Fruit fly (Drosophila melanogaster) whole organism, embryonic: ENCODE data around the gene CG10214.

Experiments used
- Abd-B ChIP-seq: fragments of 200-800 bp; sonication (Bioruptor generic); optimal IDR thresholded peaks from 2 replicates; lab custom pipeline; 2018; ENCODE audit warnings: missing biosample characterization, mild to moderate bottlenecking, missing genetic modification characterization, moderate library complexity
- B-H2 ChIP-seq: fragments of 200-800 bp; sonication (Bioruptor generic); optimal IDR thresholded peaks from 2 replicates; lab custom pipeline; 2018; ENCODE audit warnings: missing biosample characterization, mild to moderate bottlenecking, missing genetic modification characterization
- BEAF-32 ChIP-seq: fragments of 200-800 bp; sonication (Bioruptor generic); optimal IDR thresholded peaks from 3 replicates; lab custom pipeline; 2017; ENCODE audit warnings: missing biosample characterization, missing genetic modification characterization, mild to moderate bottlenecking, moderate library complexity, missing genetic modification reagents
- Bgb ChIP-seq: fragments of 200-800 bp; sonication (Bioruptor generic); IDR thresholded peaks from 2 replicates; pipeline ENCODE4 v1.3.6; 2022; ENCODE audit warnings: missing biosample characterization, missing genetic modification characterization; ENCODE audit not compliant: partially characterized antibody
- Bteb2 ChIP-seq: fragments of 200-800 bp; sonication (Bioruptor generic); optimal IDR thresholded peaks from 2 replicates; lab custom pipeline; 2016; ENCODE audit warnings: missing biosample characterization, missing genetic modification characterization
- CG13894 ChIP-seq: fragments of 200-800 bp; sonication (Bioruptor generic); optimal IDR thresholded peaks from 3 replicates; lab custom pipeline; 2018; ENCODE audit warnings: missing biosample characterization, mild to moderate bottlenecking, missing genetic modification characterization, moderate library complexity
- CG14860 ChIP-seq: fragments of 200-800 bp; sonication (Bioruptor generic); IDR thresholded peaks from 3 replicates; pipeline ENCODE4 v1.3.6; 2022; ENCODE audit warnings: missing biosample characterization, missing genetic modification characterization; ENCODE audit not compliant: partially characterized antibody
- CG1602 ChIP-seq: fragments of 200-800 bp; sonication (Bioruptor generic); optimal IDR thresholded peaks from 3 replicates; lab custom pipeline; 2016; ENCODE audit warnings: missing biosample characterization, missing genetic modification characterization
- CG16813 ChIP-seq: fragments of 200-800 bp; sonication (Bioruptor generic); IDR thresholded peaks from 3 replicates; pipeline ENCODE4 v1.3.6; 2022; ENCODE audit warnings: missing biosample characterization, missing genetic modification characterization; ENCODE audit not compliant: partially characterized antibody
- CG17568 ChIP-seq: fragments of 200-800 bp; sonication (Bioruptor generic); optimal IDR thresholded peaks from 2 replicates; lab custom pipeline; 2018; ENCODE audit warnings: missing biosample characterization, mild to moderate bottlenecking, missing genetic modification characterization, moderate library complexity
- CG2116 ChIP-seq: fragments of 200-800 bp; sonication (Bioruptor generic); optimal IDR thresholded peaks from 3 replicates; lab custom pipeline; 2018; ENCODE audit warnings: missing biosample characterization, mild to moderate bottlenecking, missing genetic modification characterization
- CG2120 ChIP-seq: fragments of 200-800 bp; sonication (Bioruptor generic); optimal IDR thresholded peaks from 3 replicates; lab custom pipeline; 2016; ENCODE audit warnings: missing biosample characterization, missing genetic modification characterization
- CG2678 ChIP-seq: fragments of 200-800 bp; sonication (Bioruptor generic); optimal IDR thresholded peaks from 3 replicates; lab custom pipeline; 2019; ENCODE audit warnings: missing biosample characterization, mild to moderate bottlenecking, missing genetic modification characterization, moderate library complexity
- CG2889 ChIP-seq: fragments of 200-800 bp; sonication (Bioruptor generic); IDR thresholded peaks from 3 replicates; pipeline ENCODE4 v1.3.6; 2022; ENCODE audit warnings: missing biosample characterization, missing genetic modification characterization
- CG30403 ChIP-seq: fragments of 200-800 bp; sonication (Bioruptor generic); optimal IDR thresholded peaks from 3 replicates; lab custom pipeline; 2016; ENCODE audit warnings: missing biosample characterization, missing genetic modification characterization
- CG31441 ChIP-seq: fragments of 200-800 bp; sonication (Bioruptor generic); IDR thresholded peaks from 2 replicates; pipeline ENCODE4 v1.3.6; 2022; ENCODE audit warnings: missing biosample characterization, missing genetic modification characterization
- CG3407 ChIP-seq: fragments of 200-800 bp; sonication (Bioruptor generic); optimal IDR thresholded peaks from 2 replicates; lab custom pipeline; 2018; ENCODE audit warnings: missing biosample characterization, mild to moderate bottlenecking, missing genetic modification characterization
- CG43689 ChIP-seq: fragments of 200-800 bp; sonication (Bioruptor generic); IDR thresholded peaks from 2 replicates; pipeline ENCODE4 v1.3.6; 2022; ENCODE audit warnings: missing biosample characterization, missing genetic modification characterization
- CG5180 ChIP-seq: fragments of 200-800 bp; sonication (Bioruptor generic); optimal IDR thresholded peaks from 3 replicates; lab custom pipeline; 2017; ENCODE audit warnings: missing biosample characterization, missing genetic modification characterization, mild to moderate bottlenecking, moderate library complexity, missing genetic modification reagents
- CG7271 ChIP-seq: fragments of 200-800 bp; sonication (Bioruptor generic); optimal IDR thresholded peaks from 2 replicates; lab custom pipeline; 2018; ENCODE audit warnings: missing biosample characterization, mild to moderate bottlenecking, missing genetic modification characterization, moderate library complexity
- CG7372 ChIP-seq: fragments of 200-800 bp; sonication (Bioruptor generic); IDR thresholded peaks from 2 replicates; pipeline ENCODE4 v1.3.6; 2022; ENCODE audit warnings: missing biosample characterization, missing genetic modification characterization
- CG7556 ChIP-seq: fragments of 200-800 bp; sonication (Bioruptor generic); optimal IDR thresholded peaks from 2 replicates; lab custom pipeline; 2017; ENCODE audit warnings: missing biosample characterization, mild to moderate bottlenecking, missing genetic modification characterization
- CG9609 ChIP-seq: fragments of 200-800 bp; sonication (Bioruptor generic); optimal IDR thresholded peaks from 3 replicates; lab custom pipeline; 2016; ENCODE audit warnings: missing biosample characterization, missing genetic modification characterization
- CHES-1-like ChIP-seq: fragments of 200-800 bp; sonication (Bioruptor generic); optimal IDR thresholded peaks from 2 replicates; lab custom pipeline; 2016; ENCODE audit warnings: missing biosample characterization, missing genetic modification characterization
- CoRest ChIP-seq: fragments of 200-800 bp; sonication (Bioruptor generic); optimal IDR thresholded peaks from 3 replicates; lab custom pipeline; 2018; ENCODE audit warnings: missing biosample characterization, mild to moderate bottlenecking, missing genetic modification characterization, moderate library complexity
- Dp ChIP-seq: fragments of 200-800 bp; sonication (Bioruptor generic); optimal IDR thresholded peaks from 2 replicates; lab custom pipeline; 2018; ENCODE audit warnings: missing biosample characterization, mild to moderate bottlenecking, missing genetic modification characterization, moderate library complexity
- ERR ChIP-seq: fragments of 200-800 bp; sonication (Bioruptor generic); optimal IDR thresholded peaks from 2 replicates; lab custom pipeline; 2016; ENCODE audit warnings: missing biosample characterization, missing genetic modification characterization
- Ets97D ChIP-seq: fragments of 200-800 bp; sonication (Bioruptor generic); optimal IDR thresholded peaks from 3 replicates; lab custom pipeline; 2016; ENCODE audit warnings: missing biosample characterization, missing genetic modification characterization
- Hr51 ChIP-seq, 2 experiments: fragments of 200-800 bp; sonication (Bioruptor generic); optimal IDR thresholded peaks; 2 replicates in 1 of 2; 3 replicates in 1 of 2; lab custom pipeline; 2016 to 2018; ENCODE audit warnings: missing biosample characterization in 2 of 2, missing genetic modification characterization in 2 of 2, mild to moderate bottlenecking in 1 of 2, moderate library complexity in 1 of 2
- Lhr ChIP-seq: fragments of 200-800 bp; sonication (Bioruptor generic); optimal IDR thresholded peaks from 3 replicates; lab custom pipeline; 2017; ENCODE audit warnings: mild to moderate bottlenecking, missing biosample characterization, missing genetic modification reagents, missing genetic modification characterization
- Meics ChIP-seq: fragments of 200-800 bp; sonication (Bioruptor generic); optimal IDR thresholded peaks from 2 replicates; lab custom pipeline; 2017; ENCODE audit warnings: missing biosample characterization, mild to moderate bottlenecking, missing genetic modification characterization
- Sox102F ChIP-seq: fragments of 200-800 bp; sonication (Bioruptor generic); optimal IDR thresholded peaks from 2 replicates; lab custom pipeline; 2018; ENCODE audit warnings: missing biosample characterization, mild to moderate bottlenecking, missing genetic modification characterization, moderate library complexity
- Sry-β ChIP-seq: fragments of 200-800 bp; sonication (Bioruptor generic); optimal IDR thresholded peaks from 2 replicates; lab custom pipeline; 2018; ENCODE audit warnings: missing biosample characterization, mild to moderate bottlenecking, missing genetic modification characterization, moderate library complexity
- cg ChIP-seq: fragments of 200-800 bp; sonication (Bioruptor generic); optimal IDR thresholded peaks from 3 replicates; lab custom pipeline; 2019; ENCODE audit warnings: missing biosample characterization, mild to moderate bottlenecking, missing genetic modification characterization, moderate library complexity
- crol ChIP-seq: fragments of 200-800 bp; sonication (Bioruptor generic); IDR thresholded peaks from 2 replicates; pipeline ENCODE4 v1.3.6; 2022; ENCODE audit warnings: missing biosample characterization, missing genetic modification characterization
- ewg ChIP-seq: fragments of 200-800 bp; sonication (Bioruptor generic); optimal IDR thresholded peaks from 3 replicates; lab custom pipeline; 2017; ENCODE audit warnings: mild to moderate bottlenecking, missing biosample characterization, missing genetic modification reagents, missing genetic modification characterization
- hbn ChIP-seq: fragments of 200-800 bp; sonication (Bioruptor generic); IDR thresholded peaks from 2 replicates; pipeline ENCODE4 v1.3.6; 2022; ENCODE audit warnings: missing biosample characterization, missing genetic modification characterization; ENCODE audit not compliant: partially characterized antibody
- ind ChIP-seq: fragments of 200-800 bp; sonication (Bioruptor generic); optimal IDR thresholded peaks from 3 replicates; lab custom pipeline; 2016; ENCODE audit warnings: missing biosample characterization, missing genetic modification characterization
- kay ChIP-seq: fragments of 200-800 bp; sonication (Bioruptor generic); optimal IDR thresholded peaks from 2 replicates; lab custom pipeline; 2016; ENCODE audit warnings: missing biosample characterization, missing genetic modification characterization
- lilli ChIP-seq: fragments of 200-800 bp; sonication (Bioruptor generic); optimal IDR thresholded peaks from 3 replicates; lab custom pipeline; 2016; ENCODE audit warnings: missing biosample characterization, missing genetic modification characterization
- maf-S ChIP-seq: fragments of 200-800 bp; sonication (Bioruptor generic); optimal IDR thresholded peaks from 2 replicates; lab custom pipeline; 2016; ENCODE audit warnings: missing biosample characterization, missing genetic modification characterization
- nerfin-1 ChIP-seq: fragments of 200-800 bp; sonication (Bioruptor generic); optimal IDR thresholded peaks from 3 replicates; lab custom pipeline; 2019; ENCODE audit warnings: missing biosample characterization, mild to moderate bottlenecking, missing genetic modification characterization, moderate library complexity
- nom ChIP-seq: fragments of 200-800 bp; sonication (Bioruptor generic); optimal IDR thresholded peaks from 2 replicates; lab custom pipeline; 2017; ENCODE audit warnings: missing biosample characterization, missing genetic modification characterization, mild to moderate bottlenecking, moderate library complexity, missing genetic modification reagents
- phol ChIP-seq: fragments of 200-800 bp; sonication (Bioruptor generic); optimal IDR thresholded peaks from 3 replicates; lab custom pipeline; 2018; ENCODE audit warnings: missing biosample characterization, mild to moderate bottlenecking, missing genetic modification characterization, moderate library complexity
- seq ChIP-seq: fragments of 200-800 bp; sonication (Bioruptor generic); IDR thresholded peaks from 2 replicates; pipeline ENCODE4 v1.3.6; 2022; ENCODE audit warnings: missing biosample characterization, missing genetic modification characterization
- slbo ChIP-seq: fragments of 200-800 bp; sonication (Bioruptor generic); IDR thresholded peaks from 2 replicates; pipeline ENCODE4 v1.3.6; 2022; ENCODE audit warnings: missing biosample characterization, missing genetic modification characterization
- slou ChIP-seq: fragments of 200-800 bp; sonication (Bioruptor generic); optimal IDR thresholded peaks from 3 replicates; lab custom pipeline; 2016; ENCODE audit warnings: missing biosample characterization, missing genetic modification characterization
- sob ChIP-seq: fragments of 200-800 bp; sonication (Bioruptor generic); IDR thresholded peaks from 2 replicates; pipeline ENCODE4 v1.3.6; 2022; ENCODE audit warnings: missing biosample characterization, missing genetic modification characterization
- tgo ChIP-seq: fragments of 200-800 bp; sonication (Bioruptor generic); IDR thresholded peaks from 3 replicates; pipeline ENCODE4 v1.3.6; 2022; ENCODE audit warnings: missing biosample characterization, missing genetic modification characterization
- zen ChIP-seq: fragments of 200-800 bp; sonication (Bioruptor generic); optimal IDR thresholded peaks from 3 replicates; lab custom pipeline; 2018; ENCODE audit warnings: missing biosample characterization, mild to moderate bottlenecking, missing genetic modification characterization, moderate library complexity

CG10214 gene

DNA sequence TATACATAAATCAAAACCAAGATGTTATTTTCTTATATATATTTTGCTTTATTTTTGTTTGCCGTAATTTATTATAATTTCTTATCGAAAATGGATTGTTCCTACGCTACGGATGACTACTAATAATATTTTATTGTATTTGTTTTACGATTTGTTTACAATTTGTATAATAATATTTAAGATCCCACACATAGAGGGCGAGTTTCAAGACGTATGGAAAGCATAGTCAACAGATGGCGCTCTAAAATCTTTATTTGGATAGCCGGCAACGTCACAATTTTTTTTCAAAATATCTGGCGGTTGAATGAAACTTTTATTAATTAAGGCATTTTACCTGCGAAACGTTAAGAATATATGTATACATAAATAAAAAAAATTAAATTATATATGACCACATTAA, 45.4 kb downstream of the CG10214 start (continued):
- TF ChIP-seq B-H2 (GFP tag; lab: Kevin White, UChicago) (peak; percentile 72), CG1602 (GFP tag; lab: Kevin White, UChicago) (peak; percentile 32), CG43689 (GFP tag; lab: Robert Waterston, UW) (no peak), Ets97D (GFP tag; lab: Kevin White, UChicago) (peak; percentile 2), ind (GFP tag; lab: Kevin White, UChicago) (peak; percentile 21), CG14860 (no peak), CG2120 (peak; percentile 43), CG7556 (GFP tag; lab: Kevin White, UChicago) (no peak), CG30403 (peak; percentile 42), CG9609 (GFP tag; lab: Kevin White, UChicago) (no peak), nom (GFP tag; lab: Kevin White, UChicago) (no peak), CG7372 (GFP tag; lab: Robert Waterston, UW) (peak; percentile 13; the same call in 1 of the 2 replicates), tgo (GFP tag; lab: Robert Waterston, UW) (no peak), Meics (GFP tag; lab: Kevin White, UChicago) (peak; percentile 35), slbo (GFP tag; lab: Robert Waterston, UW) (peak; percentile 56), slou (GFP tag; lab: Kevin White, UChicago) (no peak), hbn (GFP tag; lab: Robert Waterston, UW) (no peak), cg (no peak), CG16813 (GFP tag; lab: Robert Waterston, UW) (no peak), BEAF-32 (GFP tag; lab: Kevin White, UChicago) (peak; percentile 2), CG7271 (no peak), crol (no peak), Lhr (GFP tag; lab: Kevin White, UChicago) (peak; percentile 87), ERR (no peak), CG3407 (GFP tag; lab: Kevin White, UChicago) (no peak), Bteb2 (no peak), nerfin-1 (tag; lab: Kevin White, UChicago) (no peak), maf-S (GFP tag; lab: Kevin White, UChicago) (peak; percentile 9), CG2889 (no peak), CG13894 (tag; lab: Kevin White, UChicago) (peak; percentile 83), ewg (GFP tag; lab: Kevin White, UChicago) (no peak), Abd-B (peak; percentile 78), Sry-β (GFP tag; lab: Kevin White, UChicago) (no peak), CG31441 (GFP tag; lab: Robert Waterston, UW) (0 out of 2 replicates have a peak, but pooled peaks have one; percentile 13), lilli (GFP tag; lab: Kevin White, UChicago) (peak; percentile 34), CG17568 (GFP tag; lab: Kevin White, UChicago) (no peak), Dp (GFP tag; lab: Kevin White, UChicago) (peak; percentile 95), seq (GFP tag; lab: Robert Waterston, UW) (no peak), Bgb (GFP tag; lab: Robert Waterston, UW) (peak; percentile 42; the same call in 1 of the 2 replicates), Sox102F (GFP tag; lab: Kevin White, UChicago) (peak; percentile 47), phol (tag; lab: Kevin White, UChicago) (peak; percentile 15), kay (GFP tag; lab: Kevin White, UChicago) (peak; percentile 8), CG2116 (GFP tag; lab: Kevin White, UChicago) (peak; percentile 24), CG5180 (GFP tag; lab: Kevin White, UChicago) (no peak), CG2678 (tag; lab: Kevin White, UChicago) (peak; percentile 42), zen (tag; lab: Kevin White, UChicago) (peak; percentile 64), sob (no peak), CoRest (tag; lab: Kevin White, UChicago) (peak; percentile 70), CHES-1-like (GFP tag; lab: Kevin White, UChicago) (no peak), Hr51 (GFP tag; optimal IDR thresholded peaks at IDR 0.05; lab: Kevin White, UChicago) (peak in 1 of 2 experiments; percentile 16)
